Worm (Caenorhabditis elegans) whole organism, L2 larva: ENCODE data around the gene skpo-3.

Experiments used
- C34F6.9 ChIP-seq: fragments of 150-350 bp; optimal IDR thresholded peaks from 2 replicates; lab custom pipeline; 2014; ENCODE audit warnings: missing biosample characterization, missing genetic modification characterization
- F13H6.1 ChIP-seq: sonication (generic microtip); optimal IDR thresholded peaks from 2 replicates; lab custom pipeline; 2016; ENCODE audit warnings: missing genetic modification characterization, missing compliant biosample characterization
- aly-2 ChIP-seq: fragments of 150-350 bp; optimal IDR thresholded peaks from 2 replicates; lab custom pipeline; 2014; ENCODE audit warnings: missing biosample characterization, missing genetic modification characterization
- ceh-16 ChIP-seq: fragments of 150-350 bp; optimal IDR thresholded peaks from 2 replicates; lab custom pipeline; 2014; ENCODE audit warnings: missing biosample characterization, missing genetic modification characterization
- ceh-82 ChIP-seq: fragments of 150-350 bp; optimal IDR thresholded peaks from 2 replicates; lab custom pipeline; 2014; ENCODE audit warnings: missing biosample characterization, missing genetic modification characterization
- crh-2 ChIP-seq: sonication (generic microtip); optimal IDR thresholded peaks from 2 replicates; lab custom pipeline; 2017; ENCODE audit warnings: missing biosample characterization, missing genetic modification characterization
- dmd-4 ChIP-seq: sonication (generic microtip); optimal IDR thresholded peaks from 2 replicates; lab custom pipeline; 2017; ENCODE audit warnings: missing biosample characterization, missing genetic modification characterization
- egl-27 ChIP-seq: sonication (generic microtip); optimal IDR thresholded peaks from 3 replicates; lab custom pipeline; 2017; ENCODE audit warnings: missing biosample characterization, missing genetic modification reagents, missing genetic modification characterization
- elt-3 ChIP-seq: sonication (generic microtip); optimal IDR thresholded peaks from 2 replicates; lab custom pipeline; 2017; ENCODE audit warnings: missing biosample characterization, missing genetic modification characterization
- fos-1 ChIP-seq: fragments of 150-350 bp; optimal IDR thresholded peaks from 2 replicates; lab custom pipeline; 2014; ENCODE audit warnings: missing biosample characterization, missing genetic modification characterization
- lin-11 ChIP-seq: fragments of 150-350 bp; sonication (generic microtip); optimal IDR thresholded peaks from 2 replicates; lab custom pipeline; 2014; ENCODE audit warnings: missing biosample characterization, missing genetic modification characterization, inconsistent platforms, mixed read lengths
- lin-13 ChIP-seq: fragments of 150-350 bp; optimal IDR thresholded peaks from 2 replicates; lab custom pipeline; 2014; ENCODE audit warnings: missing biosample characterization, missing genetic modification reagents, missing genetic modification characterization
- lin-39 ChIP-seq: fragments of 150-350 bp; optimal IDR thresholded peaks from 2 replicates; lab custom pipeline; 2014; ENCODE audit warnings: missing biosample characterization, missing genetic modification reagents, missing genetic modification characterization
- mab-5 ChIP-seq: fragments of 150-350 bp; optimal IDR thresholded peaks from 2 replicates; lab custom pipeline; 2014; ENCODE audit warnings: missing biosample characterization, missing genetic modification characterization
- mbf-1 ChIP-seq: sonication (generic microtip); optimal IDR thresholded peaks from 2 replicates; lab custom pipeline; 2017; ENCODE audit warnings: missing biosample characterization, missing genetic modification characterization
- mdl-1 ChIP-seq, 2 experiments: fragments of 150-350 bp in 1 of 2; sonication (generic microtip) in 1 of 2; optimal IDR thresholded peaks; 2 replicates each; lab custom pipeline; 2017; ENCODE audit warnings: missing biosample characterization in 2 of 2, missing genetic modification characterization in 2 of 2
- nhr-10 ChIP-seq: sonication (generic microtip); optimal IDR thresholded peaks from 2 replicates; lab custom pipeline; 2017; ENCODE audit warnings: missing biosample characterization, missing genetic modification characterization
- nhr-12 ChIP-seq: fragments of 150-350 bp; optimal IDR thresholded peaks from 2 replicates; lab custom pipeline; 2014; ENCODE audit warnings: missing biosample characterization, missing genetic modification characterization
- nhr-21 ChIP-seq: fragments of 150-350 bp; optimal IDR thresholded peaks from 2 replicates; lab custom pipeline; 2014; ENCODE audit warnings: missing biosample characterization, missing genetic modification characterization
- nhr-23 ChIP-seq: fragments of 150-350 bp; optimal IDR thresholded peaks from 2 replicates; lab custom pipeline; 2014; ENCODE audit warnings: missing biosample characterization, missing genetic modification reagents, missing genetic modification characterization
- nhr-25 ChIP-seq: fragments of 150-350 bp; sonication (generic microtip); optimal IDR thresholded peaks from 3 replicates; lab custom pipeline; 2014; ENCODE audit warnings: missing biosample characterization, missing genetic modification characterization
- nhr-6 ChIP-seq: fragments of 150-350 bp; optimal IDR thresholded peaks from 2 replicates; lab custom pipeline; 2014; ENCODE audit warnings: missing biosample characterization, missing genetic modification characterization
- nhr-77 ChIP-seq: fragments of 150-350 bp; optimal IDR thresholded peaks from 2 replicates; lab custom pipeline; 2014; ENCODE audit warnings: missing biosample characterization, missing genetic modification characterization
- skn-1 ChIP-seq: sonication (generic microtip); optimal IDR thresholded peaks from 2 replicates; lab custom pipeline; 2017; ENCODE audit warnings: missing biosample characterization, missing genetic modification characterization
- sma-9 ChIP-seq, 2 experiments: fragments of 150-350 bp in 1 of 2; sonication (generic microtip) in 1 of 2; optimal IDR thresholded peaks; 2 replicates each; lab custom pipeline; 2014 to 2016; ENCODE audit warnings: missing genetic modification characterization in 2 of 2, mild to moderate bottlenecking in 1 of 2, missing biosample characterization in 1 of 2, missing compliant biosample characterization in 1 of 2, missing genetic modification reagents in 1 of 2, moderate library complexity in 1 of 2
- snpc-4 ChIP-seq: fragments of 150-350 bp; optimal IDR thresholded peaks from 2 replicates; lab custom pipeline; 2014; ENCODE audit warnings: missing biosample characterization, missing genetic modification characterization
- ztf-1 ChIP-seq: fragments of 200-800 bp; sonication (Bioruptor generic); conservative IDR thresholded peaks from 2 replicates; pipeline ENCODE4 v1.3.6; 2022; ENCODE audit warnings: missing genetic modification characterization, missing compliant biosample characterization
- ztf-11 ChIP-seq: sonication (generic microtip); optimal IDR thresholded peaks from 2 replicates; lab custom pipeline; 2017; ENCODE audit warnings: missing biosample characterization, missing genetic modification characterization
- ztf-4 ChIP-seq: fragments of 150-350 bp; optimal IDR thresholded peaks from 2 replicates; lab custom pipeline; 2014; ENCODE audit warnings: missing biosample characterization, missing genetic modification characterization

The skpo-3 gene

DNA sequence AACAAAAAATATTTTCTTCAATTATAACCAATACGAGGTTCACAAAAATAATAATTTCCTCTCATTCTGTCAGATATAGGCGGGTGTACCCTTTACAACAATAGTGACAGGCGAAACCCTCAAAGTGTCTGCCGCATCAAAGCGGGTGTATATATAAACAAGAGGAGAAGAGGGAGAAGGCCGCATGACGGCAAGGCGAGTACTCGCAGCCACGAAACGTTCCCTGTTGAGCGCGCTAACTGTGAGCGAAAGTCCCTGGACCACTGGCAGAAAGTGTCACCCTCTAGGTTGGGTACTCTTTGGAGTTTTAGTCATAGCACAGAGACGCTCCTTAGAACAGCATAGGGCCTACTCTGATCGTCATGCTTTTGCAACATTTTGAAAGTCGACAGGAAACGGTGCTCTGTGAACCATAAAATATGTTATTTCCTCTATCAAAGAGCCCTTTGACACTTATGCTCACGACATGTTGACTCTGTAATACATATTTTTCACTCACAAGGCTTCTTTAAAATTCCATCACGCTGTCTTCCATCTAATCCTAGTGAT, 45.6 kb upstream of the skpo-3 start, which contains the start of gene pcrg-1 (continued):
- peak; percentile 78 for TF ChIP-seq nhr-21 (tag; lab: Kevin White, UChicago)
- TF ChIP-seq sma-9 (GFP tag; optimal IDR thresholded peaks at IDR 0.05; lab: Kevin White, UChicago), result peak; percentile 94
- TF ChIP-seq sma-9 (tag; optimal IDR thresholded peaks at IDR 0.05; lab: Kevin White, UChicago), result no peak
- no peak for TF ChIP-seq ztf-11 (tag; lab: Kevin White, UChicago)
- TF ChIP-seq nhr-23 (tag; lab: Kevin White, UChicago), result no peak
- peak in 1 of 2 experiments; percentile 8 for TF ChIP-seq mdl-1 (tag; optimal IDR thresholded peaks at IDR 0.05; lab: Kevin White, UChicago)
- TF ChIP-seq ceh-82, result no peak
- no peak for TF ChIP-seq aly-2 (tag; lab: Kevin White, UChicago)
- peak; percentile 8 for TF ChIP-seq nhr-77 (tag; lab: Kevin White, UChicago)
- TF ChIP-seq dmd-4 (tag; lab: Kevin White, UChicago), result no peak
- TF ChIP-seq nhr-12 (tag; lab: Kevin White, UChicago), result no peak
- TF ChIP-seq nhr-10, result no peak
- TF ChIP-seq egl-27 (tag; lab: Kevin White, UChicago), result peak; percentile 60
- TF ChIP-seq ztf-1 (GFP tag; lab: Robert Waterston, UW), result no peak
- peak; percentile 55 for TF ChIP-seq lin-11 (tag; lab: Kevin White, UChicago)
- TF ChIP-seq C34F6.9 (tag; lab: Kevin White, UChicago), result peak; percentile 64

DNA sequence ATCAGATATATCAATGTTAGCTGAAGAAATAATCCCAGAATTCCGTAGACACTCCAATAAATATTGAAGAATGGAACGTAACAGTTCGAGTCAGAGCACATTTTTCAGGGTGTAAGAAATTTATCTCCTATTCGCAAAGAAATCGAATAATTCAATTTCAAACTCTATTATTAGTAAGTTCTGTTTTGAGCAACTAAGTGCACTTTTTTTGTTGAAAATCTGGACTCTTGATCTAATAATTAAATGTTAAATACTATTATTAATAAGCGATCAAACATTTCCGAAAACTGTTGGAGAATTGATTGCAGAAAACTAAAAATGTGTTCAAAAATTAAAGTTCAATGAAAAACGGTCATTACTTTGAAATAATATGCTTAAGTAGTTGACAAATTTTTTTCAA, 42.6 kb upstream of the skpo-3 start, which contains the start of gene srd-56:
TSS of gene srd-56 (minus strand) at position 101 of the 400 bp plus-strand sequence.
- TF ChIP-seq mbf-1 (tag; lab: Kevin White, UChicago) (no peak), elt-3 (tag; lab: Kevin White, UChicago) (no peak), fos-1 (tag; lab: Kevin White, UChicago) (no peak), nhr-77 (tag; lab: Kevin White, UChicago) (no peak), snpc-4 (tag; lab: Kevin White, UChicago) (no peak), ceh-16 (tag; lab: Kevin White, UChicago) (no peak), ztf-4 (tag; lab: Kevin White, UChicago) (no peak), C34F6.9 (tag; lab: Kevin White, UChicago) (no peak), lin-11 (tag; lab: Kevin White, UChicago) (no peak), nhr-6 (tag; lab: Kevin White, UChicago) (no peak), nhr-25 (no peak), skn-1 (tag; lab: Kevin White, UChicago) (no peak)

DNA sequence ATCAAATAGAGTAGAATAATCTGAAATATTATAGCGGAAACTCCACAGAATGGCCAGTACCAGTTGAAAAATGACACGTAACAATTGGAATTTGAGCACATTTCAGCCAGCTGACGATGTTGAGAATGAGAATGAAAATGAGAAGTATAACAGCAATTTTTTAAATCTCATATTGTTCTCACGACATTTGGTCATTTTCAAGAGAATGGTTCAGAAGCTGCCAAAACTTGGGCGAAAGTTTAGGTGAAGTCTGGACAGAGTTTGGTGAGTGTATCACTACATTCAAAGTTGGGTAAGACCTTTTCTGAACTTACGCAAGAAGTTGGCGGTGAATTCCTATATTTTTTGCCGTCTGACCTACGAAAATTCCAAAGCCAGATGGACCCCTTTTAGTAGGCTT, 40.7 kb upstream of the skpo-3 start, which contains the start of gene srd-58:
TSS of gene srd-58 (minus strand) at position 101 of the 400 bp plus-strand sequence.
- TF ChIP-seq ztf-1 (GFP tag; lab: Robert Waterston, UW) (no peak), elt-3 (tag; lab: Kevin White, UChicago) (no peak), F13H6.1 (tag; lab: Kevin White, UChicago) (no peak), sma-9 (GFP tag; optimal IDR thresholded peaks at IDR 0.05; lab: Kevin White, UChicago) (no peak), sma-9 (tag; optimal IDR thresholded peaks at IDR 0.05; lab: Kevin White, UChicago) (no peak), crh-2 (tag; lab: Kevin White, UChicago) (no peak), lin-39 (tag; lab: Kevin White, UChicago) (no peak), nhr-6 (tag; lab: Kevin White, UChicago) (no peak), ztf-4 (tag; lab: Kevin White, UChicago) (no peak)
- TF ChIP-seq, all 48 proteins: peak for 0

DNA sequence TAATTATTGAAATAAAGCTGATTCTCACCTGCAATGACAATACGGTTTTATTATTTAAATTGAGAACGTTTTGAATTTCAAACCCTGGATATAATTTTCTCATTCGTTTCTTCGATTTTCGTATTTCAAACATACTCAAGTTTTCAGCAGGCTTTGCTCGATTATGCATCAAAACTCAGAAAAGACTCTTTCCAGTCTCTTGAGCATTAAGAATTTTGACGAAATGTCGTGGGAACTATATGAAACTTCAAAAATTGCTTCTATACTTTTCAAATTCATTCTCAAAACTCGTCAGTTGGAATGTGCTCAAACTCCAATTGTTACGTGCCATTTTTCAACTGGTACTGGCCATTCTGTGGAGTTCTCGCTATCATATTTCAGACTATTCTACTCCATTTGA, 40.3 kb upstream of the skpo-3 start, which contains the start of gene srd-59:
TSS of gene srd-59 (plus strand) at position 301 of the 400 bp plus-strand sequence.
- TF ChIP-seq dmd-4 (tag; lab: Kevin White, UChicago) (no peak), nhr-6 (tag; lab: Kevin White, UChicago) (no peak), skn-1 (tag; lab: Kevin White, UChicago) (no peak), mbf-1 (tag; lab: Kevin White, UChicago) (no peak), snpc-4 (tag; lab: Kevin White, UChicago) (no peak)

DNA sequence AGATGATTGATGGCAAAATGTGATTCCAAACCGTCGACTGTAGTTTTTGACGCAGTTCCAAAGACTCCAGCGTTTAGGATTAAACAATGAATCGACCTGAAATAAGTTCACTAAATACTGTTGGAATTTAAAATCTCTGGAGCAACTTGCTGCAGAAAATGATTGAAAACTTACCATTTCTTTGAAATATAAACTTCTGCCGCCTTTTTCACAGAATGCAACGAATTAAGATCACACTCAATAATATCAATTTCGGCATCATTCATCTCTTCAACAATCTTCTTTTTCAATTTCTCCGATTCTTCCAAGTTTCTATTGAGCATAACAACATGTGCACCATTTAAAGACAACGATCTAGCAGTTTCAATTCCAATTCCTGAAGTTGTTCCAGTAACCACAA, 38.0 kb upstream of the skpo-3 start:
- no peak for TF ChIP-seq ztf-1 (GFP tag; lab: Robert Waterston, UW)
- TF ChIP-seq lin-13 (GFP tag; lab: Kevin White, UChicago), result no peak
- no peak for TF ChIP-seq ceh-16 (tag; lab: Kevin White, UChicago)
- TF ChIP-seq C34F6.9 (tag; lab: Kevin White, UChicago), result no peak
- no peak for TF ChIP-seq mab-5 (tag; lab: Kevin White, UChicago)
- TF ChIP-seq lin-11 (tag; lab: Kevin White, UChicago), result no peak
- TF ChIP-seq, all 48 proteins: peak for 0
